Worm (Caenorhabditis elegans) whole organism, L4 larva: Measurements from ENCODE around the gene srd-46.
"Not testable (repeated sequence)": the region's sequence is repeated elsewhere in the genome, so short reads cannot be mapped to it uniquely, and the experiment has no call there.

Experiments used
- D1046.2 ChIP-seq: fragments of 200-800 bp; sonication (Bioruptor generic); IDR thresholded peaks from 2 replicates; pipeline ENCODE4 v1.3.6; 2022; ENCODE audit warnings: missing genetic modification characterization, missing compliant biosample characterization
- F26F4.8 ChIP-seq: fragments of 200-800 bp; sonication (Bioruptor generic); conservative IDR thresholded peaks from 2 replicates; pipeline ENCODE4 v1.3.6; 2022; ENCODE audit warnings: missing genetic modification characterization, missing compliant biosample characterization
- F37D6.2 ChIP-seq: sonication (generic microtip); optimal IDR thresholded peaks from 2 replicates; lab custom pipeline; 2016; ENCODE audit warnings: mild to moderate bottlenecking, missing genetic modification characterization, missing compliant biosample characterization
- Y105C5A.15 ChIP-seq: fragments of 200-800 bp; sonication (Bioruptor generic); IDR thresholded peaks from 2 replicates; pipeline ENCODE4 v1.3.6; 2022; ENCODE audit warnings: missing genetic modification characterization, missing compliant biosample characterization
- ZK546.5 ChIP-seq, 2 experiments: sonication (generic microtip); optimal IDR thresholded peaks; 2 replicates each; lab custom pipeline; 2017; ENCODE audit warnings: missing biosample characterization in 2 of 2, missing genetic modification characterization in 2 of 2
- aha-1 ChIP-seq: fragments of 150-350 bp; peaks from one replicate; lab custom pipeline; 2014; ENCODE audit warnings: missing biosample characterization, missing genetic modification characterization
- aly-2 ChIP-seq: sonication (generic microtip); optimal IDR thresholded peaks from 2 replicates; lab custom pipeline; 2018; ENCODE audit warnings: missing biosample characterization, missing genetic modification characterization
- ama-1 ChIP-seq: fragments of 150-350 bp; optimal IDR thresholded peaks from 2 replicates; lab custom pipeline; 2014; ENCODE audit warnings: inconsistent platforms, mixed read lengths
- arid-1 ChIP-seq: fragments of 200-800 bp; sonication (Bioruptor generic); conservative IDR thresholded peaks from 2 replicates; pipeline ENCODE4 v1.3.6; 2022; ENCODE audit warnings: missing genetic modification reagents, missing genetic modification characterization, missing compliant biosample characterization
- ceh-44 ChIP-seq: fragments of 200-800 bp; sonication (Bioruptor generic); IDR thresholded peaks from 2 replicates; pipeline ENCODE4 v1.3.6; 2022; ENCODE audit warnings: missing genetic modification reagents, missing genetic modification characterization, missing compliant biosample characterization
- ceh-62 ChIP-seq: sonication (generic microtip); optimal IDR thresholded peaks from 2 replicates; lab custom pipeline; 2017; ENCODE audit warnings: missing biosample characterization, missing genetic modification characterization
- daf-12 ChIP-seq: fragments of 150-350 bp; optimal IDR thresholded peaks from 2 replicates; lab custom pipeline; 2014; ENCODE audit warnings: missing biosample characterization, missing genetic modification reagents, missing genetic modification characterization
- dpl-1 ChIP-seq: fragments of 150-350 bp; optimal IDR thresholded peaks from 2 replicates; lab custom pipeline; 2014; ENCODE audit warnings: missing biosample characterization, missing genetic modification reagents, missing genetic modification characterization
- egl-27 ChIP-seq: sonication (generic microtip); optimal IDR thresholded peaks from 3 replicates; lab custom pipeline; 2017; ENCODE audit warnings: missing biosample characterization, missing genetic modification reagents, missing genetic modification characterization
- gei-8 ChIP-seq: fragments of 200-800 bp; sonication (Bioruptor generic); optimal IDR thresholded peaks from 2 replicates; lab custom pipeline; 2018; ENCODE audit warnings: mild to moderate bottlenecking, missing genetic modification characterization, missing compliant biosample characterization
- hlh-11 ChIP-seq: fragments of 200-800 bp; sonication (Bioruptor generic); optimal IDR thresholded peaks from 2 replicates; lab custom pipeline; 2018; ENCODE audit warnings: mild to moderate bottlenecking, missing genetic modification characterization, missing compliant biosample characterization
- hlh-30 ChIP-seq: sonication (generic microtip); optimal IDR thresholded peaks from 2 replicates; lab custom pipeline; 2017; ENCODE audit warnings: antibody characterized with exemption, mild to moderate bottlenecking, missing genetic modification characterization, missing compliant biosample characterization; ENCODE audit not compliant: insufficient read depth
- lim-7 ChIP-seq: fragments of 200-800 bp; sonication (Bioruptor generic); IDR thresholded peaks from 2 replicates; pipeline ENCODE4 v1.3.6; 2022; ENCODE audit warnings: missing genetic modification characterization, missing compliant biosample characterization
- lin-1 ChIP-seq: fragments of 200-800 bp; sonication (Bioruptor generic); IDR thresholded peaks from 2 replicates; pipeline ENCODE4 v1.3.6; 2022; ENCODE audit warnings: missing genetic modification reagents, missing genetic modification characterization, missing compliant biosample characterization
- lin-38 ChIP-seq: fragments of 200-800 bp; sonication (Bioruptor generic); IDR thresholded peaks from 2 replicates; pipeline ENCODE4 v1.3.6; 2022; ENCODE audit warnings: missing genetic modification reagents, missing genetic modification characterization, missing compliant biosample characterization
- lin-39 ChIP-seq: fragments of 150-350 bp; optimal IDR thresholded peaks from 2 replicates; lab custom pipeline; 2014; ENCODE audit warnings: missing biosample characterization, missing genetic modification reagents, missing genetic modification characterization
- lsy-2 ChIP-seq, 2 experiments: fragments of 150-350 bp in 1 of 2; sonication (generic microtip) in 1 of 2; optimal IDR thresholded peaks; 2 replicates each; lab custom pipeline; 2014 to 2017; ENCODE audit warnings: missing biosample characterization in 2 of 2, missing genetic modification characterization in 2 of 2
- mes-2 ChIP-seq: sonication (generic microtip); optimal IDR thresholded peaks from 2 replicates; lab custom pipeline; 2016; ENCODE audit warnings: missing genotype, mild to moderate bottlenecking, missing genetic modification characterization, missing compliant biosample characterization; ENCODE audit not compliant: poor library complexity, severe bottlenecking
- nhr-10 ChIP-seq: fragments of 150-350 bp; optimal IDR thresholded peaks from 2 replicates; lab custom pipeline; 2014; ENCODE audit warnings: missing biosample characterization, missing genetic modification characterization
- nhr-111 ChIP-seq: fragments of 200-800 bp; sonication (Bioruptor generic); optimal IDR thresholded peaks from 2 replicates; lab custom pipeline; 2018; ENCODE audit warnings: mild to moderate bottlenecking, missing genetic modification characterization, missing compliant biosample characterization
- nhr-28 ChIP-seq: fragments of 150-350 bp; optimal IDR thresholded peaks from 2 replicates; lab custom pipeline; 2014; ENCODE audit warnings: missing biosample characterization, missing genetic modification characterization
- nhr-6 ChIP-seq: fragments of 150-350 bp; optimal IDR thresholded peaks from 2 replicates; lab custom pipeline; 2014; ENCODE audit warnings: missing biosample characterization, missing genetic modification characterization
- nhr-77 ChIP-seq: fragments of 150-350 bp; optimal IDR thresholded peaks from 2 replicates; lab custom pipeline; 2014; ENCODE audit warnings: missing biosample characterization, missing genetic modification characterization
- pqm-1 ChIP-seq: sonication (generic microtip); optimal IDR thresholded peaks from 2 replicates; lab custom pipeline; 2017; ENCODE audit warnings: missing biosample characterization, missing genetic modification characterization
- rbr-2 ChIP-seq: sonication (generic microtip); optimal IDR thresholded peaks from 2 replicates; lab custom pipeline; 2016; ENCODE audit warnings: missing genotype, missing genetic modification characterization, missing compliant biosample characterization
- set-16 ChIP-seq: fragments of 200-800 bp; sonication (Bioruptor generic); IDR thresholded peaks from 2 replicates; pipeline ENCODE4 v1.3.6; 2022; ENCODE audit warnings: missing genetic modification reagents, missing genetic modification characterization, missing compliant biosample characterization
- snpc-1.2 ChIP-seq: fragments of 200-800 bp; sonication (Bioruptor generic); IDR thresholded peaks from 2 replicates; pipeline ENCODE4 v1.3.6; 2022; ENCODE audit warnings: missing genetic modification reagents, missing genetic modification characterization, missing compliant biosample characterization
- snpc-4 ChIP-seq: fragments of 150-350 bp; optimal IDR thresholded peaks from 2 replicates; lab custom pipeline; 2014; ENCODE audit warnings: missing biosample characterization, missing genetic modification characterization
- unc-62 ChIP-seq, 3 experiments: fragments of 150-350 bp in 1 of 3; sonication (generic microtip); optimal IDR thresholded peaks in 2 of 3; peaks in 1 of 3; 1 replicate in 1 of 3; 2 replicates in 2 of 3; lab custom pipeline; 2014 to 2017; ENCODE audit warnings: missing biosample characterization in 3 of 3, missing genetic modification characterization in 3 of 3, missing genetic modification reagents in 3 of 3, missing genotype in 1 of 3
- zip-11 ChIP-seq: fragments of 200-800 bp; sonication (Bioruptor generic); IDR thresholded peaks from 2 replicates; pipeline ENCODE4 v1.3.6; 2022; ENCODE audit warnings: missing genetic modification characterization, missing compliant biosample characterization
- ztf-11 ChIP-seq: fragments of 150-350 bp; optimal IDR thresholded peaks from 2 replicates; lab custom pipeline; 2014; ENCODE audit warnings: missing biosample characterization, missing genetic modification characterization

Gene srd-46

ce11 chrX:12299834-12300233 is 32.1 kb upstream of the srd-46 start, which contains the start of gene W06D11.5:
Gene W06D11.5 (plus strand): TSS chrX:12300134.
- TF ChIP-seq snpc-4 (no peak), ceh-44 (GFP tag; lab: Robert Waterston, UW) (no peak), daf-12 (tag; lab: Kevin White, UChicago) (no peak), rbr-2 (tag; lab: Kevin White, UChicago) (no peak), lsy-2 (tag; optimal IDR thresholded peaks at IDR 0.05; lab: Kevin White, UChicago) (no peak), F37D6.2 (no peak), zip-11 (GFP tag; lab: Robert Waterston, UW) (no peak), hlh-11 (tag; lab: Kevin White, UChicago) (no peak), nhr-111 (no peak), F26F4.8 (GFP tag; lab: Robert Waterston, UW) (no peak), egl-27 (no peak), lin-39 (tag; lab: Kevin White, UChicago) (no peak), ceh-62 (tag; lab: Kevin White, UChicago) (no peak)

DNA sequence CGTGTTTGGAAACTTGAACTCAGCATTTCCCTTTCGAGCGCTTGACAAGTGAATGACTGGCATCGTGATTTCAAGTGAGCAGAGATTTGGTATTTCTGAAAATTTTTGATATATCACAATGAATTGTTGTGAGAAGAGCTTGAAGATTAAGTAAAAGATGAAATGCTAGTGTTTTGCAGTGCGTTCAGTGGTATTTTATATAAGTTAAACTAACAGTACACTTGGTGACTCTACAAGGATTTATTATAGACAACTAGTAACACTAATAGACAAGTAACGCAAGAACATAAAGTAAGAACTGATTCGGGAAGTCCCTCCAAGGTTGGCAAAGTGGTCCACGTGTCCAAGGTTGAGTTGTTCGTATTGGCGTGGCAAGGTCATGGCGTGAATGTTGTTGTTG is 29.1 kb upstream of the srd-46 start, which contains the start of gene dot-1.3:
Gene dot-1.3 (minus strand): TSS at position 101 of the 400 bp plus-strand sequence.
- not testable (repeated sequence) for TF ChIP-seq dpl-1; nhr-77 (tag; lab: Kevin White, UChicago); nhr-6 (tag; lab: Kevin White, UChicago)
- TF ChIP-seq, all 104 proteins: peak for 0; not testable (repeated sequence) for 104

DNA sequence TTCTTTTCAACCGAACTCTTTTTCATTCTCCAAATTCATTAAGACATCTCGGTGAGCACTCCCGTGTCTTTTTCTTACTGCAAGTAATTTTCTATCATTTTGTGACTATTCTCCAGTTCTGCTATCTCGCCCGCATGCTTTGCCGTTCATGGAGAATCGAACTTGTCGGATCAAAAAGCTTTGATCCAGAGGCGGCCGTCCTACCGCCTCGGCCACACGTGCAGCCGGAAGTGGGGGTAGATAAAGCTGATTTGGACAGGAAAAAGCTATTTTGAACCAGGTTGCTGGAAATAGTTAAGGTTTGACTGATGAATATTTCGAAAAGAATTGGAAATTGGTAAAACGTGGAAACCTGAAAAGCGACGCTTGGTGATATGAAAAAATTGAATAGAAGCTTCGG is 27.7 kb upstream of the srd-46 start:
- no peak for TF ChIP-seq ama-1 (lab: Kevin White, UChicago)
- no peak for TF ChIP-seq nhr-10 (tag; lab: Kevin White, UChicago)
- no peak for TF ChIP-seq gei-8
- no peak for TF ChIP-seq F37D6.2
- no peak for TF ChIP-seq lim-7 (GFP tag; lab: Robert Waterston, UW)
- TF ChIP-seq D1046.2 (GFP tag; lab: Robert Waterston, UW) = 0 out of 2 replicates have a peak, but pooled peaks have one; percentile 31
- TF ChIP-seq lin-38 = no peak
- TF ChIP-seq ceh-44 (GFP tag; lab: Robert Waterston, UW) = peak; percentile 47; the same call in 1 of the 2 replicates
- TF ChIP-seq arid-1 (GFP tag; lab: Robert Waterston, UW) = 0 out of 2 replicates have a peak, but pooled peaks have one; percentile 13
- TF ChIP-seq mes-2 (tag; lab: Kevin White, UChicago) = no peak

DNA sequence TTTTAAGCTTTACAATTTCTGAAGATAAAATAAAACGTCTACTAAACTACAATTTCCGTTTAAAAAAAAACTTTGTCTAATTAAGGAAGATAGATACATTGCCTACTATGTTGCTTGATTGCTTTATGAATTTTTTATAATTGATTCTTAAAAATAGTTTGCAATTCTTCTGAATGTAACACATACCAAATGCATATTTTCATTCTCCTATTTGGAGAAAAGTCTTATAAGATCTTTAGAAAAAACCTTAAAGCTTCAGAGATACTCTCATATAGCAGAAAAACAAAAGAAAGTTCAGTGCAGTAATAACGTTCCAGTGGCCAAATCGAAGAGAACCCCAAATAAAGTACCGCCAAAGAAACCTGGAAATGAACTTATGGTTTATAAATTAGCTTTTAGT is 25.3 kb upstream of the srd-46 start, which contains the start of gene phf-32:
Gene phf-32 (plus strand): TSS at position 301 of the 400 bp plus-strand sequence.
- TF ChIP-seq arid-1 (GFP tag; lab: Robert Waterston, UW) (no peak), nhr-10 (tag; lab: Kevin White, UChicago) (no peak), aha-1 (tag; lab: Kevin White, UChicago) (no peak), Y105C5A.15 (GFP tag; lab: Robert Waterston, UW) (no peak), nhr-28 (no peak), hlh-30 (no peak), ZK546.5 (tag; optimal IDR thresholded peaks at IDR 0.05; lab: Kevin White, UChicago) (no peak), dpl-1 (no peak), F26F4.8 (GFP tag; lab: Robert Waterston, UW) (no peak), ztf-11 (tag; lab: Kevin White, UChicago) (no peak), aly-2 (tag; lab: Kevin White, UChicago) (no peak), pqm-1 (tag; lab: Kevin White, UChicago) (no peak), set-16 (no peak), lin-39 (tag; lab: Kevin White, UChicago) (no peak), lin-1 (GFP tag; lab: Robert Waterston, UW) (no peak)
- TF ChIP-seq, all 104 proteins: peak for 0

DNA sequence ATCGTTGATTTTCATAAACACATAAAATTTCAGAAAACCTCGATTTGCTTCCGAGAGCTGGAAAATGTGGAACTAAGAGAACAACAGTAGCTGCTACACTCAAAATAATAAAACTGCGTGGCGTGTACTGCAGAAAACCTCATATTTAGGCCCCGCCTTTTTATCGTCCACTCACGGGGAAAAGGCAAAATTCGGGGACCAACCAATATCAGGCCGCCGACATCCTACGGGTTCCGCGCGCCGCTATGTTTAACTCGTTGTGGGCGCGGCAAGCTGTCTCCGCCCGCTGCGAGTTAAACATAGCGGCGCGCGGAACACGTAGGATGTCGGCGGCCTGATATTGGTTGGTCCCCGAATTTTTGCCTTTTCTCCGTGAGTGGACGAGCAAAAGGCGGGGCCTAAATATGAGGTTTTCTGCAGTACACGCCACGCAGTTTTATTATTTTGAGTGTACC is 23.8 kb upstream of the srd-46 start, which contains the start of gene F17A2.16:
Gene F17A2.16 (plus strand): TSS at position 405 of the 455 bp plus-strand sequence.
- peak in 1 of 2 experiments; percentile 54 for TF ChIP-seq unc-62 (GFP tag; optimal IDR thresholded peaks at IDR 0.05 in 1 of 2; lab: Kevin White, UChicago)
- TF ChIP-seq unc-62 (tag; optimal IDR thresholded peaks at IDR 0.05; lab: Kevin White, UChicago) = not testable (repeated sequence)
- TF ChIP-seq snpc-1.2 (GFP tag; lab: Robert Waterston, UW) = peak; percentile 82
